Worm (Caenorhabditis elegans): ENCODE data around the gene M163.10.
A peak's percentile ranks its signal among the peaks of the same experiment; 100 is the strongest.

M163.10 gene

DNA sequence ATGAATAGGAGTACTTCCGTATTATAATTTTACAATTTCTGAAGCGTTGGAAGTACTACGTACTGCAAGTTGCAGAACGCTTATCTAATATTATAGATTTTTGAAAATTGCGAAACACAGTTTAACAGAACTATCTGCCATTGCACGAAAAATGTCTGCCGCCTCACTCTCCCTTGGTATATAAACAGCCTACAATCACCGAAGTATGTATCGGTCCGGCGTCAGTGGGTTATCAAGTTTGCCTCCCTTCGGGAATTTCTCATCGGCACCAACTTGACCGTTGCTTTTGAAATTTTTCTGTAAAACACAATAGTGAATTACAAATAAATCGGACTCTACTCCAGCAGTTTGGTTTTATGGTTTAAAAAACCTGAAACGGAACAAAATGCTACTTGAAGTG, 6.6 kb downstream of the M163.10 start (continued):
- TF ChIP-seq repo-1 (tag; optimal IDR thresholded peaks at IDR 0.05) (no peak), madf-6 (GFP tag; IDR thresholded peaks at IDR 0.05) (no peak), D2030.7 (GFP tag; IDR thresholded peaks at IDR 0.05) (no peak), let-607 (tag; optimal IDR thresholded peaks at IDR 0.05) (peak in 1 of 2 experiments; percentile 35), egrh-3 (GFP tag; IDR thresholded peaks at IDR 0.05) (no peak), snpc-4 (GFP tag; optimal IDR thresholded peaks at IDR 0.05) (peak; percentile 56), snpc-4 (tag; optimal IDR thresholded peaks at IDR 0.05) (peak; percentile 90 to 98 (median 96)), pha-4 (tag; optimal IDR thresholded peaks at IDR 0.05) (no peak), ets-4 (GFP tag; optimal IDR thresholded peaks at IDR 0.05) (no peak), F10E7.11 (tag; optimal IDR thresholded peaks at IDR 0.05) (no peak), lin-54 (GFP tag; optimal IDR thresholded peaks at IDR 0.05) (no peak), ceh-58 (GFP tag; IDR thresholded peaks at IDR 0.05) (no peak), T26A5.8 (tag; optimal IDR thresholded peaks at IDR 0.05) (no peak), ccch-3 (GFP tag; optimal IDR thresholded peaks at IDR 0.05) (no peak), unc-130 (GFP tag; optimal IDR thresholded peaks at IDR 0.05) (no peak), lag-1 (GFP tag; IDR thresholded peaks at IDR 0.05) (no peak), C17E4.6 (GFP tag; IDR thresholded peaks at IDR 0.05) (no peak), nhr-179 (tag; optimal IDR thresholded peaks at IDR 0.05) (peak; percentile 25), K12H6.12 (tag; optimal IDR thresholded peaks at IDR 0.05) (no peak), dox-1 (GFP tag; IDR thresholded peaks at IDR 0.05) (no peak; the same call in 1 of the 2 replicates), nhr-90 (tag; optimal IDR thresholded peaks at IDR 0.05) (no peak), F49E8.2 (tag; optimal IDR thresholded peaks at IDR 0.05; ENCODE audit: insufficient read depth) (no peak), hmg-20 (GFP tag; IDR thresholded peaks at IDR 0.05) (no peak), athp-1 (tag; optimal IDR thresholded peaks at IDR 0.05) (no peak), rec-8 (tag; optimal IDR thresholded peaks at IDR 0.05) (no peak), bed-1 (GFP tag; IDR thresholded peaks at IDR 0.05) (no peak), lin-40 (tag; optimal IDR thresholded peaks at IDR 0.05) (peak; percentile 49), lsy-27 (tag; optimal IDR thresholded peaks at IDR 0.05; ENCODE audit: borderline replicate concordance, insufficient read depth) (no peak), egl-44 (GFP tag; IDR thresholded peaks at IDR 0.05) (peak; percentile 9; the same call in 1 of the 2 replicates), atf-7 (tag; optimal IDR thresholded peaks at IDR 0.05) (no peak), mcd-1 (GFP tag; IDR thresholded peaks at IDR 0.05) (peak; percentile 15; the same call in 1 of the 2 replicates), K11D2.4 (GFP tag; IDR thresholded peaks at IDR 0.05) (no peak), B0035.1 (tag; optimal IDR thresholded peaks at IDR 0.05) (no peak), mxl-1 (tag; optimal IDR thresholded peaks at IDR 0.05) (no peak), sea-2 (GFP tag; IDR thresholded peaks at IDR 0.05) (no peak), tbx-9 (tag; optimal IDR thresholded peaks at IDR 0.05; ENCODE audit: borderline replicate concordance) (no peak), ZK185.1 (tag; optimal IDR thresholded peaks at IDR 0.05; ENCODE audit: poor library complexity, severe bottlenecking) (peak; percentile 38), ztf-26 (tag; optimal IDR thresholded peaks at IDR 0.05) (peak; percentile 43), F52B5.7 (tag; optimal IDR thresholded peaks at IDR 0.05) (no peak), F57A8.1 (GFP tag; optimal IDR thresholded peaks at IDR 0.05) (no peak), ama-1 (optimal IDR thresholded peaks at IDR 0.05) (no peak), ama-1 (GFP tag; optimal IDR thresholded peaks at IDR 0.05) (no peak), ztf-6 (GFP tag; IDR thresholded peaks at IDR 0.05) (no peak), madf-10 (tag; optimal IDR thresholded peaks at IDR 0.05) (no peak), ceh-27 (GFP tag; optimal IDR thresholded peaks at IDR 0.05) (no peak), zfh-2 (GFP tag; conservative IDR thresholded peaks at IDR 0.05) (no peak), sdz-38 (tag; optimal IDR thresholded peaks at IDR 0.05) (no peak), somi-1 (GFP tag; optimal IDR thresholded peaks at IDR 0.05) (no peak), him-1 (tag; optimal IDR thresholded peaks at IDR 0.05) (no peak), F55B11.4 (tag; optimal IDR thresholded peaks at IDR 0.05; ENCODE audit: borderline replicate concordance, insufficient read depth) (no peak)

All from whole organism, young adult.